Fruit fly (Drosophila melanogaster) whole organism, embryonic: Measurements from ENCODE around the gene Prim1.

Experiments
- Blimp-1 ChIP-seq: fragments of 200-800 bp; sonication (Bioruptor generic); optimal IDR thresholded peaks from 3 replicates; lab custom pipeline; 2018; ENCODE audit warnings: missing biosample characterization, missing genetic modification characterization, mild to moderate bottlenecking, moderate library complexity, missing genetic modification reagents
- CG10565 ChIP-seq: fragments of 200-800 bp; sonication (Bioruptor generic); optimal IDR thresholded peaks from 3 replicates; lab custom pipeline; 2016; ENCODE audit warnings: missing biosample characterization, mild to moderate bottlenecking, missing genetic modification characterization
- CG12942 ChIP-seq: fragments of 200-800 bp; sonication (Bioruptor generic); optimal IDR thresholded peaks from 3 replicates; lab custom pipeline; 2016; ENCODE audit warnings: missing biosample characterization, missing genetic modification characterization
- CG14050 ChIP-seq: fragments of 200-800 bp; sonication (Bioruptor generic); IDR thresholded peaks from 3 replicates; pipeline ENCODE4 v1.3.6; 2022; ENCODE audit warnings: missing biosample characterization, missing genetic modification characterization
- CG17328 ChIP-seq: fragments of 200-800 bp; sonication (Bioruptor generic); IDR thresholded peaks from 2 replicates; pipeline ENCODE4 v1.3.6; 2022; ENCODE audit warnings: missing biosample characterization, missing genetic modification characterization
- CG1792 ChIP-seq: fragments of 200-800 bp; sonication (Bioruptor generic); optimal IDR thresholded peaks from 2 replicates; lab custom pipeline; 2016; ENCODE audit warnings: missing biosample characterization, missing genetic modification characterization
- CG18262 ChIP-seq: fragments of 200-800 bp; optimal IDR thresholded peaks from 3 replicates; lab custom pipeline; 2019; ENCODE audit warnings: missing biosample characterization, mild to moderate bottlenecking, missing genetic modification characterization, moderate library complexity
- CG2889 ChIP-seq: fragments of 200-800 bp; sonication (Bioruptor generic); IDR thresholded peaks from 3 replicates; pipeline ENCODE4 v1.3.6; 2022; ENCODE audit warnings: missing biosample characterization, missing genetic modification characterization
- CG3847 ChIP-seq: fragments of 200-800 bp; sonication (Bioruptor generic); IDR thresholded peaks from 2 replicates; pipeline ENCODE4 v1.3.6; 2022; ENCODE audit warnings: missing biosample characterization, missing genetic modification characterization
- CG43689 ChIP-seq: fragments of 200-800 bp; sonication (Bioruptor generic); IDR thresholded peaks from 2 replicates; pipeline ENCODE4 v1.3.6; 2022; ENCODE audit warnings: missing biosample characterization, missing genetic modification characterization
- CG4424 ChIP-seq: fragments of 200-800 bp; sonication (Bioruptor generic); optimal IDR thresholded peaks from 3 replicates; lab custom pipeline; 2016; ENCODE audit warnings: missing biosample characterization, missing genetic modification characterization
- CG4707 ChIP-seq: fragments of 200-800 bp; sonication (Bioruptor generic); optimal IDR thresholded peaks from 2 replicates; lab custom pipeline; 2018; ENCODE audit warnings: missing biosample characterization, mild to moderate bottlenecking, missing genetic modification characterization, moderate library complexity
- CG6765 ChIP-seq: fragments of 200-800 bp; sonication (Bioruptor generic); optimal IDR thresholded peaks from 3 replicates; lab custom pipeline; 2017; ENCODE audit warnings: missing biosample characterization, mild to moderate bottlenecking, missing genetic modification characterization
- CG7357 ChIP-seq: fragments of 200-800 bp; sonication (Bioruptor generic); IDR thresholded peaks from 3 replicates; pipeline ENCODE4 v1.3.6; 2022; ENCODE audit warnings: missing biosample characterization, missing genetic modification characterization
- CG7839 ChIP-seq: fragments of 200-800 bp; sonication (Bioruptor generic); optimal IDR thresholded peaks from 3 replicates; lab custom pipeline; 2018; ENCODE audit warnings: missing biosample characterization, mild to moderate bottlenecking, missing genetic modification characterization, moderate library complexity
- CG8478 ChIP-seq: fragments of >200 bp; optimal IDR thresholded peaks from 2 replicates; lab custom pipeline; 2018
- CG9437 ChIP-seq: fragments of 200-800 bp; sonication (Bioruptor generic); optimal IDR thresholded peaks from 2 replicates; lab custom pipeline; 2018; ENCODE audit warnings: missing biosample characterization, mild to moderate bottlenecking, missing genetic modification characterization
- CG9609 ChIP-seq: fragments of 200-800 bp; sonication (Bioruptor generic); optimal IDR thresholded peaks from 3 replicates; lab custom pipeline; 2016; ENCODE audit warnings: missing biosample characterization, missing genetic modification characterization
- CG9797 ChIP-seq: fragments of 200-800 bp; sonication (Bioruptor generic); optimal IDR thresholded peaks from 3 replicates; lab custom pipeline; 2018; ENCODE audit warnings: missing biosample characterization, mild to moderate bottlenecking, missing genetic modification characterization
- CG9932 ChIP-seq: fragments of 200-800 bp; sonication (Bioruptor generic); IDR thresholded peaks from 2 replicates; pipeline ENCODE4 v1.3.6; 2022; ENCODE audit warnings: missing biosample characterization, missing genetic modification characterization
- D ChIP-seq, 2 experiments: fragments of 200-800 bp in 1 of 2; fragments of >200 bp in 1 of 2; sonication (Bioruptor generic) in 1 of 2; optimal IDR thresholded peaks; 2 replicates in 1 of 2; 3 replicates in 1 of 2; lab custom pipeline; 2017; ENCODE audit warnings: mild to moderate bottlenecking in 1 of 2, missing biosample characterization in 1 of 2, missing genetic modification characterization in 1 of 2, missing genetic modification reagents in 1 of 2
- Mrtf ChIP-seq: fragments of 200-800 bp; sonication (Bioruptor generic); IDR thresholded peaks from 3 replicates; pipeline ENCODE4 v1.3.6; 2022; ENCODE audit warnings: missing biosample characterization, missing genetic modification characterization
- Nf-YA ChIP-seq: fragments of 200-800 bp; sonication (Bioruptor generic); IDR thresholded peaks from 2 replicates; pipeline ENCODE4 v1.3.6; 2022; ENCODE audit warnings: missing biosample characterization, missing genetic modification characterization
- NfI ChIP-seq: fragments of 200-800 bp; sonication (Bioruptor generic); optimal IDR thresholded peaks from 3 replicates; lab custom pipeline; 2018; ENCODE audit warnings: missing biosample characterization, mild to moderate bottlenecking, missing genetic modification characterization, moderate library complexity
- Rfx ChIP-seq: fragments of 200-800 bp; sonication (Bioruptor generic); IDR thresholded peaks from 2 replicates; pipeline ENCODE4 v1.3.6; 2022; ENCODE audit warnings: missing biosample characterization, missing genetic modification characterization
- TFAM ChIP-seq: fragments of 200-800 bp; sonication (Bioruptor generic); optimal IDR thresholded peaks from 2 replicates; lab custom pipeline; 2017; ENCODE audit warnings: missing biosample characterization, missing genetic modification characterization, inconsistent platforms
- Usf ChIP-seq: fragments of 200-800 bp; sonication (Bioruptor generic); optimal IDR thresholded peaks from 2 replicates; lab custom pipeline; 2017; ENCODE audit warnings: missing genotype, missing biosample characterization, missing genetic modification characterization
- Xbp1 ChIP-seq: fragments of 200-800 bp; sonication (Bioruptor generic); optimal IDR thresholded peaks from 3 replicates; lab custom pipeline; 2016; ENCODE audit warnings: missing biosample characterization, mild to moderate bottlenecking, missing genetic modification characterization
- Xrp1 ChIP-seq: fragments of 200-800 bp; sonication (Bioruptor generic); IDR thresholded peaks from 2 replicates; pipeline ENCODE4 v1.3.6; 2022; ENCODE audit warnings: missing biosample characterization, missing genetic modification characterization
- amos ChIP-seq: fragments of 200-800 bp; sonication (Bioruptor generic); IDR thresholded peaks from 2 replicates; pipeline ENCODE4 v1.3.6; 2022; ENCODE audit warnings: missing biosample characterization, missing genetic modification characterization; ENCODE audit not compliant: partially characterized antibody
- ara ChIP-seq: fragments of 200-800 bp; sonication (Bioruptor generic); IDR thresholded peaks from 2 replicates; pipeline ENCODE4 v1.3.6; 2022; ENCODE audit warnings: missing biosample characterization, missing genetic modification characterization
- bbx ChIP-seq: fragments of 200-800 bp; sonication (Bioruptor generic); IDR thresholded peaks from 2 replicates; pipeline ENCODE4 v1.3.6; 2022; ENCODE audit warnings: missing biosample characterization, missing genetic modification characterization; ENCODE audit not compliant: partially characterized antibody
- br ChIP-seq: fragments of >200 bp; optimal IDR thresholded peaks from 2 replicates; lab custom pipeline; 2017
- caup ChIP-seq: fragments of 200-800 bp; sonication (Bioruptor generic); optimal IDR thresholded peaks from 3 replicates; lab custom pipeline; 2017; ENCODE audit warnings: missing biosample characterization, mild to moderate bottlenecking, missing genetic modification characterization, moderate library complexity; ENCODE audit not compliant: severe bottlenecking
- chinmo ChIP-seq: fragments of 200-800 bp; sonication (Bioruptor generic); IDR thresholded peaks from 4 replicates; pipeline ENCODE4 v1.3.6; 2022; ENCODE audit warnings: missing biosample characterization, missing genetic modification characterization; ENCODE audit not compliant: partially characterized antibody
- fd64A ChIP-seq: fragments of 200-800 bp; sonication (Bioruptor generic); optimal IDR thresholded peaks from 3 replicates; lab custom pipeline; 2018; ENCODE audit warnings: missing biosample characterization, mild to moderate bottlenecking, missing genetic modification characterization
- fu2 ChIP-seq: fragments of 200-800 bp; sonication (Bioruptor generic); optimal IDR thresholded peaks from 2 replicates; lab custom pipeline; 2016; ENCODE audit warnings: missing biosample characterization, missing genetic modification characterization
- gcm ChIP-seq: fragments of 200-800 bp; sonication (Bioruptor generic); optimal IDR thresholded peaks from 2 replicates; lab custom pipeline; 2019; ENCODE audit warnings: missing biosample characterization, mild to moderate bottlenecking, missing genetic modification characterization, moderate library complexity
- gcm2 ChIP-seq: fragments of 200-800 bp; sonication (Bioruptor generic); optimal IDR thresholded peaks from 2 replicates; lab custom pipeline; 2016; ENCODE audit warnings: missing biosample characterization, missing genetic modification characterization
- gem ChIP-seq: fragments of 200-800 bp; sonication (Bioruptor generic); optimal IDR thresholded peaks from 2 replicates; lab custom pipeline; 2019; ENCODE audit warnings: missing biosample characterization, mild to moderate bottlenecking, missing genetic modification characterization, moderate library complexity
- gfzf ChIP-seq: fragments of 200-800 bp; sonication (Bioruptor generic); optimal IDR thresholded peaks from 2 replicates; lab custom pipeline; 2016; ENCODE audit warnings: missing biosample characterization, mild to moderate bottlenecking, missing genetic modification characterization, moderate library complexity
- grau ChIP-seq: fragments of 200-800 bp; optimal IDR thresholded peaks from 3 replicates; lab custom pipeline; 2019; ENCODE audit warnings: missing biosample characterization, mild to moderate bottlenecking, missing genetic modification characterization, moderate library complexity
- hkb ChIP-seq, 2 experiments: fragments of 200-800 bp in 1 of 2; fragments of >200 bp in 1 of 2; sonication (Bioruptor generic) in 1 of 2; IDR thresholded peaks in 1 of 2; optimal IDR thresholded peaks in 1 of 2; 2 replicates each; pipeline versions ENCODE4 v1.3.6 to Lab custom; 2017 to 2022; ENCODE audit warnings: missing biosample characterization in 1 of 2, missing genetic modification characterization in 1 of 2
- ind ChIP-seq: fragments of 200-800 bp; sonication (Bioruptor generic); optimal IDR thresholded peaks from 3 replicates; lab custom pipeline; 2016; ENCODE audit warnings: missing biosample characterization, missing genetic modification characterization
- jigr1 ChIP-seq: fragments of 200-800 bp; sonication (Bioruptor generic); IDR thresholded peaks from 3 replicates; pipeline ENCODE4 v1.3.6; 2022; ENCODE audit warnings: missing biosample characterization, missing genetic modification characterization
- oc ChIP-seq: fragments of 200-800 bp; sonication (Bioruptor generic); optimal IDR thresholded peaks from 2 replicates; lab custom pipeline; 2018; ENCODE audit warnings: missing biosample characterization, mild to moderate bottlenecking, missing genetic modification characterization, moderate library complexity
- otp ChIP-seq: fragments of 200-800 bp; sonication (Bioruptor generic); IDR thresholded peaks from 3 replicates; pipeline ENCODE4, ENCODE4 v1.3.6; 2022; ENCODE audit warnings: missing biosample characterization, missing genetic modification characterization
- repo ChIP-seq: fragments of 200-800 bp; sonication (Bioruptor generic); optimal IDR thresholded peaks from 2 replicates; lab custom pipeline; 2016; ENCODE audit warnings: missing biosample characterization, missing genetic modification characterization
- salm ChIP-seq: fragments of 200-800 bp; sonication (Bioruptor generic); optimal IDR thresholded peaks from 2 replicates; lab custom pipeline; 2018; ENCODE audit warnings: missing biosample characterization, mild to moderate bottlenecking, missing genetic modification characterization
- sens ChIP-seq: fragments of 200-800 bp; sonication (Bioruptor generic); peaks from one replicate; lab custom pipeline; 2016; ENCODE audit warnings: missing biosample characterization, missing genetic modification characterization
- stwl ChIP-seq: fragments of 200-800 bp; sonication (Bioruptor generic); optimal IDR thresholded peaks from 3 replicates; lab custom pipeline; 2018; ENCODE audit warnings: missing biosample characterization, mild to moderate bottlenecking, missing genetic modification characterization, moderate library complexity
- sug ChIP-seq: fragments of 200-800 bp; optimal IDR thresholded peaks from 2 replicates; lab custom pipeline; 2019; ENCODE audit warnings: missing biosample characterization, mild to moderate bottlenecking, missing genetic modification characterization, moderate library complexity

Prim1 gene

dm6 chr3L:8385055-8385454 lies 44.9 kb downstream of the Prim1 start (continued):
- no peak for TF ChIP-seq CG4707 (GFP tag; lab: Kevin White, UChicago)
- TF ChIP-seq CG9797 = no peak
- TF ChIP-seq grau (tag; lab: Kevin White, UChicago) = no peak
- no peak for TF ChIP-seq gcm (GFP tag; lab: Kevin White, UChicago)
- TF ChIP-seq Xrp1 (GFP tag; lab: Robert Waterston, UW) = no peak
- no peak for TF ChIP-seq caup
- no peak for TF ChIP-seq CG3847
- TF ChIP-seq CG9609 (GFP tag; lab: Kevin White, UChicago) = peak; percentile 10
- no peak for TF ChIP-seq Nf-YA (GFP tag; lab: Robert Waterston, UW)
- peak; percentile 74 for TF ChIP-seq stwl (tag; lab: Kevin White, UChicago)
- no peak for TF ChIP-seq ind (GFP tag; lab: Kevin White, UChicago)
- no peak for TF ChIP-seq CG10565 (GFP tag; lab: Kevin White, UChicago)
- no peak for TF ChIP-seq CG6765 (GFP tag; lab: Kevin White, UChicago)
- TF ChIP-seq jigr1 (GFP tag; lab: Robert Waterston, UW) = no peak
- TF ChIP-seq hkb (optimal IDR thresholded peaks at IDR 0.05; lab: Kevin White, UChicago) = no peak
- TF ChIP-seq hkb (GFP tag; IDR thresholded peaks at IDR 0.05; lab: Robert Waterston, UW) = no peak
- no peak for TF ChIP-seq CG9932 (GFP tag; lab: Robert Waterston, UW)
- TF ChIP-seq CG2889 = no peak
- peak; percentile 29; the same call in 1 of the 2 replicates for TF ChIP-seq CG17328 (GFP tag; lab: Robert Waterston, UW)
- TF ChIP-seq TFAM (GFP tag; lab: Kevin White, UChicago) = no peak
- TF ChIP-seq CG1792 = no peak
- no peak for TF ChIP-seq gcm2 (GFP tag; lab: Kevin White, UChicago)
- TF ChIP-seq br (lab: Kevin White, UChicago) = no peak
- no peak for TF ChIP-seq Xbp1 (GFP tag; lab: Kevin White, UChicago)
- TF ChIP-seq fd64A (GFP tag; lab: Kevin White, UChicago) = no peak
- no peak for TF ChIP-seq ara (GFP tag; lab: Robert Waterston, UW)
- no peak for TF ChIP-seq CG43689 (GFP tag; lab: Robert Waterston, UW)
- TF ChIP-seq amos (GFP tag; lab: Robert Waterston, UW) = no peak
- TF ChIP-seq salm = no peak
- no peak for TF ChIP-seq gfzf (GFP tag; lab: Kevin White, UChicago)
- TF ChIP-seq D (optimal IDR thresholded peaks at IDR 0.05; lab: Kevin White, UChicago) = no peak
- TF ChIP-seq D (GFP tag; optimal IDR thresholded peaks at IDR 0.05; lab: Kevin White, UChicago) = peak; percentile 24
- TF ChIP-seq gem (tag; lab: Kevin White, UChicago) = peak; percentile 49
- TF ChIP-seq CG7357 (GFP tag; lab: Robert Waterston, UW) = no peak
- TF ChIP-seq chinmo (GFP tag; lab: Robert Waterston, UW) = no peak
- no peak for TF ChIP-seq oc (tag; lab: Kevin White, UChicago)
- peak; percentile 28 for TF ChIP-seq CG18262
- TF ChIP-seq repo (GFP tag; lab: Kevin White, UChicago) = no peak
- TF ChIP-seq NfI (GFP tag; lab: Kevin White, UChicago) = no peak
- no peak for TF ChIP-seq sug (tag; lab: Kevin White, UChicago)
- TF ChIP-seq Blimp-1 (GFP tag; lab: Kevin White, UChicago) = peak; percentile 63
- TF ChIP-seq fu2 (GFP tag; lab: Kevin White, UChicago) = no peak
- no peak for TF ChIP-seq CG14050 (GFP tag; lab: Robert Waterston, UW)
- no peak for TF ChIP-seq Usf (GFP tag; lab: Kevin White, UChicago)
- TF ChIP-seq CG4424 (GFP tag; lab: Kevin White, UChicago) = no peak
- no peak for TF ChIP-seq bbx
- TF ChIP-seq Mrtf (GFP tag; lab: Robert Waterston, UW) = no peak
- TF ChIP-seq CG8478 = no peak
- TF ChIP-seq sens = peak; percentile 86
- TF ChIP-seq otp (GFP tag; lab: Robert Waterston, UW) = no peak
- no peak for TF ChIP-seq CG7839 (tag; lab: Kevin White, UChicago)
- no peak for TF ChIP-seq CG12942 (GFP tag; lab: Kevin White, UChicago)
- TF ChIP-seq Rfx = no peak
- no peak for TF ChIP-seq CG9437 (GFP tag; lab: Kevin White, UChicago)
